Worm (Caenorhabditis elegans): ENCODE measurements around the gene ZK105.13.
"Not testable (repeated sequence)": the region's sequence is repeated elsewhere in the genome, so short reads cannot be mapped to it uniquely, and the experiment has no call there.

The ZK105.13 gene

ce11 chrV:7708525-7708924, 4.4 kb downstream of the ZK105.13 start, which contains the start of gene ZK105.11:
ZK105.11 (minus strand) TSS chrV:7708625.
- no peak for TF ChIP-seq C08G9.2 (tag; optimal IDR thresholded peaks at IDR 0.05)
- TF ChIP-seq tbx-7 (tag; optimal IDR thresholded peaks at IDR 0.05) = no peak
- no peak for TF ChIP-seq sdc-2 (tag; optimal IDR thresholded peaks at IDR 0.05)
- no peak for TF ChIP-seq madf-2 (tag; optimal IDR thresholded peaks at IDR 0.05)
- TF ChIP-seq ref-2 (tag; optimal IDR thresholded peaks at IDR 0.05) = no peak
- TF ChIP-seq ceh-6 (GFP tag; optimal IDR thresholded peaks at IDR 0.05) = no peak
- no peak for TF ChIP-seq ceh-19 (GFP tag; optimal IDR thresholded peaks at IDR 0.05)
- TF ChIP-seq pat-9 (tag; optimal IDR thresholded peaks at IDR 0.05) = no peak
- no peak for TF ChIP-seq syd-9 (tag; optimal IDR thresholded peaks at IDR 0.05)
- no peak for TF ChIP-seq fkh-6 (tag; optimal IDR thresholded peaks at IDR 0.05)
- TF ChIP-seq hlh-6 (tag; optimal IDR thresholded peaks at IDR 0.05) = no peak
- TF ChIP-seq T23F11.4 (GFP tag; optimal IDR thresholded peaks at IDR 0.05) = no peak
- no peak for TF ChIP-seq K02D7.2 (tag; optimal IDR thresholded peaks at IDR 0.05)
- no peak for TF ChIP-seq ceh-30 (tag; optimal IDR thresholded peaks at IDR 0.05)
- TF ChIP-seq ztf-16 (tag; optimal IDR thresholded peaks at IDR 0.05) = no peak
- no peak for TF ChIP-seq elt-2 (tag; optimal IDR thresholded peaks at IDR 0.05)
- TF ChIP-seq ets-4 (tag; optimal IDR thresholded peaks at IDR 0.05) = no peak
- no peak for TF ChIP-seq tbx-2 (tag; optimal IDR thresholded peaks at IDR 0.05)
- TF ChIP-seq pqm-1 (tag; optimal IDR thresholded peaks at IDR 0.05) = no peak

ce11 chrV:7705316-7705715, 7.7 kb downstream of the ZK105.13 start, which contains the start of gene srw-3:
srw-3 (plus strand) TSS chrV:7705616.
- TF ChIP-seq ttx-3 (tag; optimal IDR thresholded peaks at IDR 0.05) (no peak), pros-1 (tag; optimal IDR thresholded peaks at IDR 0.05) (no peak), ceh-34 (tag; optimal IDR thresholded peaks at IDR 0.05) (no peak), nhr-11 (tag; optimal IDR thresholded peaks at IDR 0.05) (no peak), ztf-16 (tag; optimal IDR thresholded peaks at IDR 0.05) (no peak), sox-4 (tag; optimal IDR thresholded peaks at IDR 0.05) (no peak), ets-4 (tag; optimal IDR thresholded peaks at IDR 0.05) (no peak), syd-9 (tag; optimal IDR thresholded peaks at IDR 0.05) (no peak), ceh-2 (tag; optimal IDR thresholded peaks at IDR 0.05) (no peak), npax-4 (tag; optimal IDR thresholded peaks at IDR 0.05) (no peak), unc-86 (tag; optimal IDR thresholded peaks at IDR 0.05) (no peak), pha-4 (tag; optimal IDR thresholded peaks at IDR 0.05) (no peak), mec-3 (tag; optimal IDR thresholded peaks at IDR 0.05; ENCODE audit: borderline replicate concordance) (no peak), unc-55 (GFP tag; optimal IDR thresholded peaks at IDR 0.05) (no peak), ceh-22 (tag; optimal IDR thresholded peaks at IDR 0.05) (no peak), rnt-1 (tag; optimal IDR thresholded peaks at IDR 0.05) (no peak)

ce11 chrV:7703536-7703935, 9.4 kb downstream of the ZK105.13 start, which contains the start of gene srsx-40:
srsx-40 (minus strand) TSS chrV:7703636.
- not testable (repeated sequence) for TF ChIP-seq fkh-6, ceh-9, madf-2 (tag; optimal IDR thresholded peaks at IDR 0.05)

DNA sequence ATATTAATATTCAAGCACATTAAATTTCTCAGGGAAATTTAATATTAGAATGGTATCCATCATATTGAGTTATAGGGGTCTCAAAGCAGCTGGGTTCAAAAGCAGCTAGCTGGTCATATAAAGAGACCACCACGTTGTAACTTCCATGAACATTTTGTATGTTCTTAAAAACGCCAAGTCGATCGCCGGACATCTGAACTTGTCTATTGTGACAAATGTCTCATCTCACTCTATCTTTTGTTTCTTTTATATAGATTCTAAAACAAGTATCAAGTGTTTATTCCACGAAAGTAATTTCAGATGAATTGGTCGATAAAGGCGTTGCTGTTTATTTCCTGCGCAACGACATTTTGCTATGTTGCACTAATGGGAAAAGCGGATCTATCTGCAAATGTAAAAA, 16.1 kb downstream of the ZK105.13 start, which contains the start of gene ZK105.3:
Gene ZK105.3 (plus strand): TSS at position 301 of the 400 bp plus-strand sequence.
- TF ChIP-seq ceh-48 (tag; optimal IDR thresholded peaks at IDR 0.05) (no peak), unc-86 (tag; optimal IDR thresholded peaks at IDR 0.05) (no peak), hlh-13 (GFP tag; optimal IDR thresholded peaks at IDR 0.05) (no peak), pha-4 (tag; optimal IDR thresholded peaks at IDR 0.05) (no peak), che-1 (tag; optimal IDR thresholded peaks at IDR 0.05) (no peak), lin-11 (tag; optimal IDR thresholded peaks at IDR 0.05) (no peak), ceh-2 (tag; optimal IDR thresholded peaks at IDR 0.05) (no peak), unc-55 (GFP tag; optimal IDR thresholded peaks at IDR 0.05) (no peak), ceh-18 (tag; optimal IDR thresholded peaks at IDR 0.05) (no peak)
